Worm (Caenorhabditis elegans) whole organism, L1 larva: ENCODE results near the gene rab-30.

ENCODE experiments used
- aha-1 ChIP-seq: fragments of 150-350 bp; optimal IDR thresholded peaks from 2 replicates; lab custom pipeline; 2014; ENCODE audit warnings: missing biosample characterization, missing genetic modification characterization
- blmp-1 ChIP-seq: fragments of 150-350 bp; optimal IDR thresholded peaks from 2 replicates; lab custom pipeline; 2014; ENCODE audit warnings: missing biosample characterization, missing genetic modification characterization
- ceh-90 ChIP-seq: sonication (generic microtip); optimal IDR thresholded peaks from 2 replicates; lab custom pipeline; 2016; ENCODE audit warnings: missing genetic modification characterization, missing compliant biosample characterization
- efl-1 ChIP-seq, 4 experiments: fragments of 150-350 bp; optimal IDR thresholded peaks in 3 of 4; peaks in 1 of 4; 1 replicate in 1 of 4; 2 replicates in 3 of 4; lab custom pipeline; 2014; ENCODE audit warnings: missing biosample characterization in 2 of 4, missing genetic modification characterization in 2 of 4, missing genetic modification reagents in 2 of 4
- efl-3 ChIP-seq: fragments of 200-800 bp; sonication (Bioruptor generic); optimal IDR thresholded peaks from 2 replicates; lab custom pipeline; 2018; ENCODE audit warnings: mild to moderate bottlenecking, missing genetic modification characterization, missing compliant biosample characterization
- elt-2 ChIP-seq: sonication (generic microtip); optimal IDR thresholded peaks from 2 replicates; lab custom pipeline; 2016; ENCODE audit warnings: missing genetic modification characterization, mild to moderate bottlenecking, inconsistent platforms, missing compliant biosample characterization, missing genetic modification reagents
- elt-3 ChIP-seq, 6 experiments: fragments of 150-350 bp in 1 of 6; sonication (generic microtip); optimal IDR thresholded peaks; 2 replicates each; lab custom pipeline; 2017 to 2018; ENCODE audit warnings: missing biosample characterization in 6 of 6, missing genetic modification characterization in 6 of 6, inconsistent platforms in 1 of 6
- fkh-10 ChIP-seq: sonication (generic microtip); optimal IDR thresholded peaks from 2 replicates; lab custom pipeline; 2017; ENCODE audit warnings: missing biosample characterization, missing genetic modification reagents, missing genetic modification characterization
- fkh-8 ChIP-seq: sonication (generic microtip); optimal IDR thresholded peaks from 2 replicates; lab custom pipeline; 2016; ENCODE audit warnings: mild to moderate bottlenecking, missing genetic modification characterization, missing compliant biosample characterization
- fos-1 ChIP-seq: fragments of 150-350 bp; optimal IDR thresholded peaks from 2 replicates; lab custom pipeline; 2014; ENCODE audit warnings: missing biosample characterization, missing genetic modification characterization
- grh-1 ChIP-seq: fragments of 200-800 bp; sonication (Bioruptor generic); IDR thresholded peaks from 2 replicates; pipeline ENCODE4 v1.3.6; 2022; ENCODE audit warnings: missing genetic modification reagents, missing genetic modification characterization, missing compliant biosample characterization
- hpl-2 ChIP-seq: fragments of 150-350 bp; optimal IDR thresholded peaks from 2 replicates; lab custom pipeline; 2014; ENCODE audit warnings: missing biosample characterization, missing genetic modification reagents, missing genetic modification characterization
- irx-1 ChIP-seq: sonication (generic microtip); optimal IDR thresholded peaks from 2 replicates; lab custom pipeline; 2016; ENCODE audit warnings: missing genetic modification characterization, missing compliant biosample characterization
- lin-14 ChIP-seq: fragments of 200-800 bp; sonication (Bioruptor generic); optimal IDR thresholded peaks from 2 replicates; lab custom pipeline; 2018; ENCODE audit warnings: mild to moderate bottlenecking, missing genetic modification characterization, moderate library complexity, missing compliant biosample characterization
- lin-35 ChIP-seq, 2 experiments: fragments of 150-350 bp; optimal IDR thresholded peaks; 2 replicates each; lab custom pipeline; 2014; ENCODE audit warnings: missing biosample characterization in 2 of 2, missing genetic modification characterization in 2 of 2, missing genetic modification reagents in 2 of 2
- lsy-2 ChIP-seq, 2 experiments: fragments of 150-350 bp; optimal IDR thresholded peaks; 2 replicates each; lab custom pipeline; 2014; ENCODE audit warnings: missing biosample characterization in 2 of 2, missing genetic modification characterization in 2 of 2
- mab-9 ChIP-seq: fragments of 200-800 bp; sonication (Bioruptor generic); IDR thresholded peaks from 2 replicates; pipeline ENCODE4 v1.3.6; 2022; ENCODE audit warnings: missing genetic modification reagents, missing genetic modification characterization, missing compliant biosample characterization
- mdl-1 ChIP-seq, 2 experiments: fragments of 150-350 bp; optimal IDR thresholded peaks; 2 replicates each; lab custom pipeline; 2014 to 2017; ENCODE audit warnings: missing biosample characterization in 2 of 2, missing genetic modification characterization in 2 of 2, inconsistent platforms in 1 of 2
- mef-2 ChIP-seq: fragments of 150-350 bp; optimal IDR thresholded peaks from 2 replicates; lab custom pipeline; 2014; ENCODE audit warnings: missing biosample characterization, missing genetic modification characterization
- mep-1 ChIP-seq: fragments of 150-350 bp; optimal IDR thresholded peaks from 2 replicates; lab custom pipeline; 2014; ENCODE audit warnings: missing biosample characterization, missing genetic modification characterization
- nhr-19 ChIP-seq: fragments of 200-800 bp; sonication (Bioruptor generic); conservative IDR thresholded peaks from 2 replicates; pipeline ENCODE4 v1.3.6; 2022; ENCODE audit warnings: missing genetic modification characterization, missing compliant biosample characterization
- nhr-20 ChIP-seq: sonication (generic microtip); optimal IDR thresholded peaks from 2 replicates; lab custom pipeline; 2016; ENCODE audit warnings: mild to moderate bottlenecking, missing genetic modification characterization, missing compliant biosample characterization
- nhr-47 ChIP-seq: sonication (generic microtip); optimal IDR thresholded peaks from 2 replicates; lab custom pipeline; 2016; ENCODE audit warnings: mild to moderate bottlenecking, missing genetic modification characterization, moderate library complexity, missing compliant biosample characterization
- nhr-71 ChIP-seq: sonication (generic microtip); optimal IDR thresholded peaks from 2 replicates; lab custom pipeline; 2016; ENCODE audit warnings: mild to moderate bottlenecking, missing genetic modification characterization, moderate library complexity, missing compliant biosample characterization
- nhr-76 ChIP-seq: sonication (generic microtip); optimal IDR thresholded peaks from 2 replicates; lab custom pipeline; 2017; ENCODE audit warnings: missing biosample characterization, missing genetic modification characterization
- nhr-85 ChIP-seq: sonication (generic microtip); peaks from one replicate; lab custom pipeline; 2016; ENCODE audit warnings: missing genetic modification characterization, inconsistent platforms, missing compliant biosample characterization
- pqm-1 ChIP-seq: sonication (generic microtip); optimal IDR thresholded peaks from 3 replicates; lab custom pipeline; 2017; ENCODE audit warnings: missing biosample characterization, missing genetic modification characterization
- rnt-1 ChIP-seq: sonication (generic microtip); optimal IDR thresholded peaks from 2 replicates; lab custom pipeline; 2016; ENCODE audit warnings: mild to moderate bottlenecking, missing genetic modification characterization, moderate library complexity, missing compliant biosample characterization
- snu-23 ChIP-seq: sonication (generic microtip); optimal IDR thresholded peaks from 2 replicates; lab custom pipeline; 2016; ENCODE audit warnings: missing genetic modification characterization, missing compliant biosample characterization
- sptf-1 ChIP-seq: fragments of 150-350 bp; optimal IDR thresholded peaks from 2 replicates; lab custom pipeline; 2014; ENCODE audit warnings: missing biosample characterization, missing genetic modification characterization
- swsn-7 ChIP-seq: sonication (generic microtip); optimal IDR thresholded peaks from 2 replicates; lab custom pipeline; 2016; ENCODE audit warnings: missing genetic modification characterization, missing compliant biosample characterization
- unc-130 ChIP-seq: fragments of 150-350 bp; optimal IDR thresholded peaks from 2 replicates; lab custom pipeline; 2017; ENCODE audit warnings: missing biosample characterization, missing genetic modification characterization, inconsistent platforms
- unc-30 ChIP-seq: sonication (generic microtip); optimal IDR thresholded peaks from 2 replicates; lab custom pipeline; 2017; ENCODE audit warnings: missing biosample characterization, missing genetic modification characterization

The rab-30 gene

ce11 chrIII:10561904-10562303, 1.5 kb downstream of the rab-30 start, which contains the start of gene Y45F3A.1:
Gene Y45F3A.1 (minus strand): TSS chrIII:10561915.
- TF ChIP-seq sptf-1 (tag; lab: Kevin White, UChicago) (no peak), lsy-2 (tag; optimal IDR thresholded peaks at IDR 0.05; lab: Kevin White, UChicago) (no peak), swsn-7 (tag; lab: Kevin White, UChicago) (no peak), irx-1 (tag; lab: Kevin White, UChicago) (no peak), nhr-20 (tag; lab: Kevin White, UChicago) (no peak), fkh-8 (tag; lab: Kevin White, UChicago) (no peak), mep-1 (tag; lab: Kevin White, UChicago) (no peak)

DNA sequence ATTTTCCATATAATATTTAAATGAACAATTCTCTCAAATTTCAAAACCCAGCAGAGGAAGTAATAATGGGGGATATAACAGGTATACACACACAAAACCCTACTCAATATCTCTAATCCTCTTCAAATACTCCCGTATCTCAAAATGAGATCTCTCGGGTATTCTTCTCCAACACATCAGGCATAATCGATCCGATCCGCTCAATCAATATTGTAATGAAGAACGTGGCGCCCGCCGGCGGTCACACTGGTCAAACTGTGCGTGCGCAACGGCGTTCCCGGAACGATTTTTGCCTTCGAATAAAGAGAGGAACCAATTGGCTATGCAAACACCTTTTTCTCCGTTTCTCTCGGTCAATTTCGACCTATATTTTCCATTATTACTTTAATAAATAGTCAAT, 2.1 kb downstream of the rab-30 start:
- TF ChIP-seq blmp-1 (tag; lab: Kevin White, UChicago): peak; percentile 13
- TF ChIP-seq efl-3 (GFP tag; lab: Kevin White, UChicago): no peak
- TF ChIP-seq aha-1: no peak
- TF ChIP-seq ceh-90: no peak
- no peak for TF ChIP-seq nhr-76 (tag; lab: Kevin White, UChicago)
- TF ChIP-seq elt-2 (tag; lab: Kevin White, UChicago): no peak
- no peak for TF ChIP-seq pqm-1 (tag; lab: Kevin White, UChicago)
- peak; percentile 46 for TF ChIP-seq nhr-85 (tag; lab: Kevin White, UChicago)
- TF ChIP-seq snu-23 (GFP tag; lab: Kevin White, UChicago): peak; percentile 35
- TF ChIP-seq unc-130: no peak
- peak; percentile 38 for TF ChIP-seq lin-14 (GFP tag; lab: Kevin White, UChicago)
- TF ChIP-seq nhr-47 (tag; lab: Kevin White, UChicago): no peak
- TF ChIP-seq fkh-10 (GFP tag; lab: Kevin White, UChicago): no peak
- TF ChIP-seq fos-1 (tag; lab: Kevin White, UChicago): no peak
- TF ChIP-seq irx-1 (tag; lab: Kevin White, UChicago): no peak

ce11 chrIII:10565926-10566325, 5.5 kb downstream of the rab-30 start, which contains the start of gene acdh-11:
Gene acdh-11 (plus strand): TSS chrIII:10566258.
- TF ChIP-seq lin-35 (GFP tag; optimal IDR thresholded peaks at IDR 0.05; lab: Kevin White, UChicago): peak in 1 of 2 experiments; percentile 19
- TF ChIP-seq elt-3 (tag; optimal IDR thresholded peaks at IDR 0.05; lab: Kevin White, UChicago): peak in 4 of 6 experiments; percentile 52 to 79 (median 77)
- TF ChIP-seq unc-30 (tag; lab: Kevin White, UChicago): no peak
- peak in 1 of 2 experiments; percentile 4 for TF ChIP-seq mdl-1 (tag; optimal IDR thresholded peaks at IDR 0.05; lab: Kevin White, UChicago)
- TF ChIP-seq mab-9 (GFP tag; lab: Robert Waterston, UW): no peak
- TF ChIP-seq lsy-2 (tag; optimal IDR thresholded peaks at IDR 0.05; lab: Kevin White, UChicago): peak in 1 of 2 experiments; percentile 7
- TF ChIP-seq fos-1 (tag; lab: Kevin White, UChicago): no peak
- no peak for TF ChIP-seq nhr-85 (tag; lab: Kevin White, UChicago)
- no peak for TF ChIP-seq hpl-2
- no peak for TF ChIP-seq nhr-71 (tag; lab: Kevin White, UChicago)
- peak; percentile 2 for TF ChIP-seq blmp-1 (tag; lab: Kevin White, UChicago)
- peak; percentile 22 for TF ChIP-seq elt-2 (tag; lab: Kevin White, UChicago)
- TF ChIP-seq snu-23 (GFP tag; lab: Kevin White, UChicago): peak; percentile 29
- no peak for TF ChIP-seq rnt-1 (tag; lab: Kevin White, UChicago)
- TF ChIP-seq nhr-20 (tag; lab: Kevin White, UChicago): peak; percentile 36
- no peak for TF ChIP-seq efl-1 (optimal IDR thresholded peaks at IDR 0.05; lab: Kevin White, UChicago)
- no peak for TF ChIP-seq efl-1 (GFP tag; optimal IDR thresholded peaks at IDR 0.05 in 1 of 2; lab: Kevin White, UChicago)

DNA sequence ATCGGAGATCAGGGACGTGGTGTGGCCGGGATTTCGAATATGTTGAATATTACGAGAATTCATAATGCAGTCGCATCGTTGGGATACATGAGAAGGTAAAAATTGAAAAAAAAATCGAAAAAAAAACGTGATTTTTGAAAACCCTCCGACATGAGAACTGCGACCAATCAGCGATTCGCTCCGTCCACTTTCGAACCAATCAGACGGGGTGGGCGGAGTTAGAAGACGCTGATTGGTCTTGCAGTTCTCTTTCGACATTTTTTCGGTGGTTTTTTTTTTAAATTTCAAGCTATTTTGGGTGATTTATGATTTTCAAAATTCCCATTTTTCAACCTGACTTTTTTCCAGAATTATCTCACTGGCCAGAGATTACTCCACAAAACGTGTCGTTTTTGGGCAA, 8.8 kb downstream of the rab-30 start:
- TF ChIP-seq grh-1 (GFP tag; lab: Robert Waterston, UW): no peak
- no peak for TF ChIP-seq mef-2 (tag; lab: Kevin White, UChicago)
- TF ChIP-seq nhr-19 (GFP tag; lab: Robert Waterston, UW): no peak
- no peak for TF ChIP-seq efl-1 (optimal IDR thresholded peaks at IDR 0.05; lab: Kevin White, UChicago)
- no peak for TF ChIP-seq efl-1 (GFP tag; optimal IDR thresholded peaks at IDR 0.05 in 1 of 2; lab: Kevin White, UChicago)
- TF ChIP-seq mep-1 (tag; lab: Kevin White, UChicago): no peak
- TF ChIP-seq fkh-8 (tag; lab: Kevin White, UChicago): no peak
